Fruit fly (Drosophila melanogaster) whole organism, wandering third instar larva: ENCODE data around the gene TwdlK.

Source experiments
- Abd-B ChIP-seq: fragments of >200 bp; optimal IDR thresholded peaks from 2 replicates; lab custom pipeline; 2017; ENCODE audit warnings: missing biosample characterization, missing genetic modification characterization
- CrebA ChIP-seq: fragments of 200-800 bp; sonication (Bioruptor generic); optimal IDR thresholded peaks from 2 replicates; lab custom pipeline; 2016; ENCODE audit warnings: missing biosample characterization, mild to moderate bottlenecking, missing genetic modification characterization, borderline replicate concordance
- Dfd ChIP-seq: fragments of >200 bp; optimal IDR thresholded peaks from 2 replicates; lab custom pipeline; 2017; ENCODE audit warnings: missing biosample characterization, missing genetic modification characterization
- GATAd ChIP-seq: sonication (Bioruptor generic); optimal IDR thresholded peaks from 2 replicates; lab custom pipeline; 2016; ENCODE audit warnings: missing biosample characterization, missing genetic modification characterization
- HLH106 ChIP-seq: fragments of 200-800 bp; optimal IDR thresholded peaks from 3 replicates; lab custom pipeline; 2019; ENCODE audit warnings: missing biosample characterization, mild to moderate bottlenecking, missing genetic modification characterization, moderate library complexity
- Hnf4 ChIP-seq: fragments of 200-800 bp; sonication (Bioruptor generic); optimal IDR thresholded peaks from 2 replicates; lab custom pipeline; 2016; ENCODE audit warnings: missing biosample characterization, mild to moderate bottlenecking, missing genetic modification characterization
- Hr78 ChIP-seq: fragments of >200 bp; optimal IDR thresholded peaks from 2 replicates; lab custom pipeline; 2017; ENCODE audit warnings: missing biosample characterization, missing genetic modification characterization
- Hr83 ChIP-seq: fragments of 200-300 bp; sonication (Bioruptor generic); optimal IDR thresholded peaks from 2 replicates; lab custom pipeline; 2016; ENCODE audit warnings: missing biosample characterization, mild to moderate bottlenecking, missing genetic modification characterization, moderate library complexity; ENCODE audit not compliant: poor library complexity, severe bottlenecking
- Jra ChIP-seq: sonication (Bioruptor generic); optimal IDR thresholded peaks from 2 replicates; lab custom pipeline; 2016; ENCODE audit warnings: missing biosample characterization, missing genetic modification characterization
- Mio ChIP-seq: sonication (Bioruptor generic); optimal IDR thresholded peaks from 2 replicates; lab custom pipeline; 2016; ENCODE audit warnings: missing biosample characterization, missing genetic modification characterization
- Myc ChIP-seq: fragments of >200 bp; optimal IDR thresholded peaks from 2 replicates; lab custom pipeline; 2017
- N ChIP-seq: fragments of >200 bp; optimal IDR thresholded peaks from 2 replicates; lab custom pipeline; 2018; ENCODE audit warnings: missing biosample characterization, missing external identifiers, missing genetic modification characterization
- Rel ChIP-seq, 2 experiments: fragments of 200-800 bp; sonication (Bioruptor generic) in 1 of 2; optimal IDR thresholded peaks; 2 replicates in 1 of 2; 3 replicates in 1 of 2; lab custom pipeline; 2016 to 2019; ENCODE audit warnings: mild to moderate bottlenecking in 2 of 2, missing biosample characterization in 2 of 2, missing genetic modification characterization in 2 of 2, moderate library complexity in 1 of 2
- Sp1 ChIP-seq: fragments of 200-800 bp; sonication (Bioruptor generic); optimal IDR thresholded peaks from 3 replicates; lab custom pipeline; 2019; ENCODE audit warnings: missing biosample characterization, mild to moderate bottlenecking, missing genetic modification characterization, moderate library complexity
- Vsx2 ChIP-seq: fragments of 200-300, 225-300 bp; sonication (Bioruptor generic); optimal IDR thresholded peaks from 2 replicates; lab custom pipeline; 2018; ENCODE audit warnings: missing biosample characterization, missing genetic modification characterization; ENCODE audit not compliant: partially characterized antibody
- br ChIP-seq: fragments of 200-800 bp; sonication (Bioruptor generic); optimal IDR thresholded peaks from 2 replicates; lab custom pipeline; 2016; ENCODE audit warnings: missing biosample characterization, missing genetic modification characterization
- brk ChIP-seq: fragments of 200-800 bp; sonication (Bioruptor generic); optimal IDR thresholded peaks from 2 replicates; lab custom pipeline; 2016; ENCODE audit warnings: missing biosample characterization, mild to moderate bottlenecking, missing genetic modification characterization
- dl ChIP-seq, 2 experiments: fragments of 175-275, 200-275 bp in 1 of 2; fragments of 200-275 bp in 1 of 2; sonication (Bioruptor generic); optimal IDR thresholded peaks; lab custom pipeline; 2018; ENCODE audit warnings: mild to moderate bottlenecking in 2 of 2, missing biosample characterization in 2 of 2, missing genetic modification characterization in 2 of 2, moderate library complexity in 2 of 2; ENCODE audit not compliant: partially characterized antibody in 2 of 2, insufficient read depth in 1 of 2
- dmrt93B ChIP-seq: fragments of 200-800 bp; sonication (Bioruptor generic); optimal IDR thresholded peaks from 2 replicates; lab custom pipeline; 2018; ENCODE audit warnings: missing biosample characterization, mild to moderate bottlenecking, missing genetic modification characterization
- ey ChIP-seq: fragments of 200-800 bp; sonication (Bioruptor generic); optimal IDR thresholded peaks from 2 replicates; lab custom pipeline; 2016; ENCODE audit warnings: missing biosample characterization, missing genetic modification characterization
- foxo ChIP-seq, 2 experiments: fragments of 200-800 bp; sonication (Bioruptor generic); optimal IDR thresholded peaks; 2 replicates in 1 of 2; 3 replicates in 1 of 2; lab custom pipeline; 2016 to 2017; ENCODE audit warnings: missing biosample characterization in 2 of 2, missing genetic modification characterization in 2 of 2
- h ChIP-seq: fragments of 200-800 bp; sonication (Bioruptor generic); optimal IDR thresholded peaks from 3 replicates; lab custom pipeline; 2016; ENCODE audit warnings: missing biosample characterization, mild to moderate bottlenecking, missing genetic modification characterization
- jim ChIP-seq: fragments of 175-275, 200-325 bp; sonication (Bioruptor generic); optimal IDR thresholded peaks from 2 replicates; lab custom pipeline; 2016; ENCODE audit warnings: missing biosample characterization, mild to moderate bottlenecking, missing genetic modification characterization
- lola ChIP-seq: fragments of >200 bp; optimal IDR thresholded peaks from 2 replicates; lab custom pipeline; 2017; ENCODE audit warnings: missing biosample characterization, missing genetic modification characterization
- pan ChIP-seq: fragments of >200 bp; optimal IDR thresholded peaks from 2 replicates; lab custom pipeline; 2017
- rgr ChIP-seq: fragments of 200-800 bp; sonication (Bioruptor generic); optimal IDR thresholded peaks from 3 replicates; lab custom pipeline; 2016; ENCODE audit warnings: missing biosample characterization, mild to moderate bottlenecking, missing genetic modification characterization
- sage ChIP-seq: fragments of 200-800 bp; sonication (Bioruptor generic); optimal IDR thresholded peaks from 2 replicates; lab custom pipeline; 2016; ENCODE audit warnings: missing biosample characterization, mild to moderate bottlenecking, missing genetic modification characterization
- sv ChIP-seq: fragments of 200-800 bp; sonication (Bioruptor generic); optimal IDR thresholded peaks from 3 replicates; lab custom pipeline; 2016; ENCODE audit warnings: missing biosample characterization, missing genetic modification characterization
- tai ChIP-seq: sonication (Bioruptor generic); optimal IDR thresholded peaks from 2 replicates; lab custom pipeline; 2016; ENCODE audit warnings: missing biosample characterization, missing genetic modification characterization
- woc ChIP-seq: sonication (Bioruptor generic); optimal IDR thresholded peaks from 2 replicates; lab custom pipeline; 2016; ENCODE audit warnings: missing biosample characterization, mild to moderate bottlenecking, missing genetic modification characterization

The TwdlK gene

dm6 chr3R:26631334-26631919 lies 2.9 kb upstream of the TwdlK start, which contains the start of gene TwdlN:
TSS of gene TwdlN (plus strand) at chr3R:26631869.
- TF ChIP-seq Mio (no peak), HLH106 (tag; lab: Kevin White, UChicago) (no peak), jim (no peak), sage (GFP tag; lab: Kevin White, UChicago) (no peak), Abd-B (GFP tag; lab: Kevin White, UChicago) (no peak), Jra (GFP tag; lab: Kevin White, UChicago) (no peak), Rel (GFP tag; optimal IDR thresholded peaks at IDR 0.05; lab: Kevin White, UChicago) (no peak), Rel (tag; optimal IDR thresholded peaks at IDR 0.05; lab: Kevin White, UChicago) (no peak), Hr78 (GFP tag; lab: Kevin White, UChicago) (no peak), rgr (GFP tag; lab: Kevin White, UChicago) (no peak), Hnf4 (no peak), lola (GFP tag; lab: Kevin White, UChicago) (no peak), dmrt93B (GFP tag; lab: Kevin White, UChicago) (no peak), sv (GFP tag; lab: Kevin White, UChicago) (no peak)

dm6 chr3R:26629618-26630017 lies 1.1 kb upstream of the TwdlK start, which contains the start of gene TwdlJ:
TSS of gene TwdlJ (plus strand) at chr3R:26629918.
- TF ChIP-seq Rel (GFP tag; optimal IDR thresholded peaks at IDR 0.05; lab: Kevin White, UChicago), result no peak
- TF ChIP-seq Rel (tag; optimal IDR thresholded peaks at IDR 0.05; lab: Kevin White, UChicago), result no peak
- no peak for TF ChIP-seq dl (GFP tag; optimal IDR thresholded peaks at IDR 0.05; lab: Kevin White, UChicago; ENCODE audit: insufficient read depth in 1 of 2, partially characterized antibody in 2 of 2)
- no peak for TF ChIP-seq woc
- TF ChIP-seq, all 38 proteins: peak for 0

dm6 chr3R:26626638-26627037 lies 1.9 kb downstream of the TwdlK start, which contains the start of gene TwdlO:
TSS of gene TwdlO (minus strand) at chr3R:26626738.
- TF ChIP-seq dmrt93B (GFP tag; lab: Kevin White, UChicago) (no peak), Dfd (GFP tag; lab: Kevin White, UChicago) (no peak), Vsx2 (GFP tag; lab: Kevin White, UChicago) (no peak), GATAd (GFP tag; lab: Kevin White, UChicago) (no peak), brk (GFP tag; lab: Kevin White, UChicago) (no peak), pan (lab: Kevin White, UChicago) (no peak), Jra (GFP tag; lab: Kevin White, UChicago) (no peak), tai (GFP tag; lab: Kevin White, UChicago) (no peak), Sp1 (no peak), br (GFP tag; lab: Kevin White, UChicago) (no peak), N (no peak), Myc (lab: Kevin White, UChicago) (no peak), h (GFP tag; lab: Kevin White, UChicago) (no peak), foxo (GFP tag; optimal IDR thresholded peaks at IDR 0.05; lab: Kevin White, UChicago) (no peak), Hnf4 (no peak), Hr83 (no peak)

dm6 chr3R:26625552-26625951 lies 3.0 kb downstream of the TwdlK start, which contains the start of gene TwdlL:
TSS of gene TwdlL (minus strand) at chr3R:26625652.
- no peak for TF ChIP-seq rgr (GFP tag; lab: Kevin White, UChicago)
- no peak for TF ChIP-seq dl (GFP tag; optimal IDR thresholded peaks at IDR 0.05; lab: Kevin White, UChicago; ENCODE audit: insufficient read depth in 1 of 2, partially characterized antibody in 2 of 2)
- no peak for TF ChIP-seq foxo (GFP tag; optimal IDR thresholded peaks at IDR 0.05; lab: Kevin White, UChicago)
- TF ChIP-seq ey (GFP tag; lab: Kevin White, UChicago), result no peak
- no peak for TF ChIP-seq CrebA (GFP tag; lab: Kevin White, UChicago)
- TF ChIP-seq Jra (GFP tag; lab: Kevin White, UChicago), result no peak
- no peak for TF ChIP-seq sv (GFP tag; lab: Kevin White, UChicago)
- no peak for TF ChIP-seq Abd-B (GFP tag; lab: Kevin White, UChicago)
- TF ChIP-seq Hr83, result no peak
- TF ChIP-seq jim, result no peak
- no peak for TF ChIP-seq dmrt93B (GFP tag; lab: Kevin White, UChicago)
- TF ChIP-seq Dfd (GFP tag; lab: Kevin White, UChicago), result no peak

dm6 chr3R:26623493-26623956 lies 5.0 kb downstream of the TwdlK start, which contains the start of gene TwdlB:
TSS of gene TwdlB (minus strand) at chr3R:26623543.
- TF ChIP-seq sage (GFP tag; lab: Kevin White, UChicago) (no peak), h (GFP tag; lab: Kevin White, UChicago) (no peak)
